Worm (Caenorhabditis elegans) whole organism, L3 larva: ENCODE data around the gene F27B10.1.

Experiments
- ama-1 ChIP-seq: fragments of 150-350 bp; optimal IDR thresholded peaks from 2 replicates; lab custom pipeline; 2018
- egl-27 ChIP-seq: sonication (generic microtip); optimal IDR thresholded peaks from 4 replicates; lab custom pipeline; 2017; ENCODE audit warnings: missing biosample characterization, missing genetic modification reagents, missing genetic modification characterization
- elt-3 ChIP-seq, 3 experiments: fragments of 150-350 bp in 1 of 3; sonication (generic microtip) in 2 of 3; optimal IDR thresholded peaks; 2 replicates in 2 of 3; 4 replicates in 1 of 3; lab custom pipeline; 2014 to 2017; ENCODE audit warnings: missing biosample characterization in 3 of 3, missing genetic modification characterization in 3 of 3
- nhr-11 ChIP-seq: fragments of 150-350 bp; optimal IDR thresholded peaks from 2 replicates; lab custom pipeline; 2014; ENCODE audit warnings: missing biosample characterization, missing genetic modification characterization
- nhr-43 ChIP-seq: sonication (generic microtip); optimal IDR thresholded peaks from 2 replicates; lab custom pipeline; 2016; ENCODE audit warnings: mild to moderate bottlenecking, missing genetic modification characterization, missing compliant biosample characterization; ENCODE audit not compliant: poor library complexity, severe bottlenecking
- unc-62 ChIP-seq: fragments of 150-350 bp; sonication (generic microtip); optimal IDR thresholded peaks from 4 replicates; lab custom pipeline; 2014; ENCODE audit warnings: missing biosample characterization, missing genetic modification reagents, missing genetic modification characterization

DNA sequence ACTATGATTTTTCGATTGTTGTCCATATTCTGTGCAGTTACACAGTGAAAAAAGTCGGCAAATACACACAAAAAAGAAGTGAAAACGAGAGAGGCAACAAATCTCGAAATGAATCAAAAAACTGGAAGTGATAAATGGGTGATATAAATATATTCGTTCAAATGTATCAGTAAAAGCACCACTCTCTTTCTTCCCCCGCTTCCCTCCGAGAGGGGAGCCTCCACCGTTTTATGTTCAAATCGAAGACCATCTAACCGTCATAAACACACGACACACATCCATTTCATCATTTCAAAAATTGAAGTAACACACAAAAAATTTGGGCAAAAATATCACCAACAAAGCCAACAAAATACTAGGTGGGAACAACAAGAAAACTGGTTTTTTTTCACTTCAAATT lies 45.4 kb upstream of the F27B10.1 start, which contains the start of gene F20A1.6:
- TF ChIP-seq unc-62 (GFP tag; lab: Kevin White, UChicago) (no peak), elt-3 (tag; optimal IDR thresholded peaks at IDR 0.05; lab: Kevin White, UChicago) (no peak), egl-27 (tag; lab: Kevin White, UChicago) (no peak), nhr-11 (no peak), ama-1 (lab: Kevin White, UChicago) (no peak), nhr-43 (tag; lab: Kevin White, UChicago) (no peak)
